Comparison of ENCODE assay signal across 2 worm cellular contexts in genomic region chrIV:7561614-7562142, ce11.
A peak's percentile ranks its signal among the peaks of the same experiment; 100 is the strongest.
TF ChIP-seq lines count a peak whose summit lies in the region.

Gene ima-3, minus strand, starts transcription at chrIV:7561664.

TF ChIP-seq in whole organism, L1 larva, 84 proteins besides CTCF, POLR2A, EP300 and RAD21 (continued from another document):
- TF ChIP-seq blmp-1 (tag; optimal IDR thresholded peaks at IDR 0.05; lab: Kevin White, UChicago) (peak; percentile 69), egl-13 (tag; optimal IDR thresholded peaks at IDR 0.05; lab: Kevin White, UChicago) (no peak), swsn-7 (tag; optimal IDR thresholded peaks at IDR 0.05; lab: Kevin White, UChicago) (no peak), snpc-4 (tag; optimal IDR thresholded peaks at IDR 0.05; lab: Kevin White, UChicago) (peak; percentile 2), ceh-82 (tag; optimal IDR thresholded peaks at IDR 0.05; lab: Kevin White, UChicago) (peak in 1 of 3 experiments; percentile 42), aly-2 (tag; optimal IDR thresholded peaks at IDR 0.05; lab: Kevin White, UChicago) (no peak), irx-1 (tag; optimal IDR thresholded peaks at IDR 0.05; lab: Kevin White, UChicago) (no peak), ets-5 (GFP tag; IDR thresholded peaks at IDR 0.05; lab: Robert Waterston, UW) (no peak), fkh-4 (tag; optimal IDR thresholded peaks at IDR 0.05; lab: Kevin White, UChicago; ENCODE audit: borderline replicate concordance) (no peak), lin-35 (GFP tag; optimal IDR thresholded peaks at IDR 0.05; lab: Kevin White, UChicago) (peak; percentile 20 to 78), nhr-85 (tag; lab: Kevin White, UChicago) (no peak), hpl-2 (GFP tag; optimal IDR thresholded peaks at IDR 0.05; lab: Kevin White, UChicago) (no peak), efl-1 (optimal IDR thresholded peaks at IDR 0.05; lab: Kevin White, UChicago) (peak; percentile 40 to 63), efl-1 (GFP tag; optimal IDR thresholded peaks at IDR 0.05 in 1 of 2; lab: Kevin White, UChicago) (peak in 1 of 2 experiments; percentile 33), nhr-11 (tag; optimal IDR thresholded peaks at IDR 0.05; lab: Kevin White, UChicago) (no peak), dsc-1 (tag; optimal IDR thresholded peaks at IDR 0.05; lab: Kevin White, UChicago) (no peak), elt-3 (tag; optimal IDR thresholded peaks at IDR 0.05; lab: Kevin White, UChicago) (no peak), nhr-84 (tag; optimal IDR thresholded peaks at IDR 0.05; lab: Kevin White, UChicago) (no peak), mep-1 (tag; optimal IDR thresholded peaks at IDR 0.05; lab: Kevin White, UChicago) (peak; percentile 28), ceh-63 (GFP tag; optimal IDR thresholded peaks at IDR 0.05; lab: Kevin White, UChicago) (no peak), nhr-76 (tag; optimal IDR thresholded peaks at IDR 0.05; lab: Kevin White, UChicago) (no peak), xbp-1 (tag; optimal IDR thresholded peaks at IDR 0.05; lab: Kevin White, UChicago) (no peak), lir-3 (tag; optimal IDR thresholded peaks at IDR 0.05; lab: Kevin White, UChicago; ENCODE audit: poor library complexity) (no peak), egl-27 (tag; optimal IDR thresholded peaks at IDR 0.05; lab: Kevin White, UChicago) (no peak), zip-4 (GFP tag; optimal IDR thresholded peaks at IDR 0.05; lab: Kevin White, UChicago) (no peak), unc-30 (tag; optimal IDR thresholded peaks at IDR 0.05; lab: Kevin White, UChicago) (no peak), sup-37 (GFP tag; optimal IDR thresholded peaks at IDR 0.05; lab: Kevin White, UChicago) (no peak), unc-130 (tag; optimal IDR thresholded peaks at IDR 0.05; lab: Kevin White, UChicago) (no peak), lin-13 (GFP tag; optimal IDR thresholded peaks at IDR 0.05; lab: Kevin White, UChicago) (no peak), rnt-1 (tag; optimal IDR thresholded peaks at IDR 0.05; lab: Kevin White, UChicago) (peak; percentile 41), mef-2 (tag; optimal IDR thresholded peaks at IDR 0.05; lab: Kevin White, UChicago) (no peak), ama-1 (optimal IDR thresholded peaks at IDR 0.05; lab: Kevin White, UChicago) (no peak), elt-2 (tag; optimal IDR thresholded peaks at IDR 0.05; lab: Kevin White, UChicago) (no peak)

TF ChIP-seq in whole organism, L2 larva, 48 proteins besides CTCF, POLR2A, EP300 and RAD21 (continued from another document):
- TF ChIP-seq sem-4 (tag; optimal IDR thresholded peaks at IDR 0.05; lab: Kevin White, UChicago) (peak; percentile 60), fos-1 (tag; optimal IDR thresholded peaks at IDR 0.05; lab: Kevin White, UChicago) (no peak), C34F6.9 (tag; optimal IDR thresholded peaks at IDR 0.05; lab: Kevin White, UChicago) (peak; percentile 67), elt-3 (tag; optimal IDR thresholded peaks at IDR 0.05; lab: Kevin White, UChicago) (no peak), Y55F3AM.14 (GFP tag; optimal IDR thresholded peaks at IDR 0.05; lab: Kevin White, UChicago) (no peak), sma-3 (GFP tag; optimal IDR thresholded peaks at IDR 0.05; lab: Kevin White, UChicago) (no peak), egl-27 (tag; optimal IDR thresholded peaks at IDR 0.05; lab: Kevin White, UChicago) (no peak), nhr-21 (tag; optimal IDR thresholded peaks at IDR 0.05; lab: Kevin White, UChicago) (no peak), ceh-16 (tag; optimal IDR thresholded peaks at IDR 0.05; lab: Kevin White, UChicago) (no peak), skn-1 (tag; optimal IDR thresholded peaks at IDR 0.05; lab: Kevin White, UChicago) (no peak), lsy-2 (tag; optimal IDR thresholded peaks at IDR 0.05; lab: Kevin White, UChicago) (peak in 1 of 2 experiments; percentile 66), ceh-82 (tag; optimal IDR thresholded peaks at IDR 0.05; lab: Kevin White, UChicago) (no peak), lin-39 (tag; optimal IDR thresholded peaks at IDR 0.05; lab: Kevin White, UChicago) (no peak)
